Fruit fly (Drosophila melanogaster): ENCODE results near the gene CG7300.

The CG7300 gene

DNA sequence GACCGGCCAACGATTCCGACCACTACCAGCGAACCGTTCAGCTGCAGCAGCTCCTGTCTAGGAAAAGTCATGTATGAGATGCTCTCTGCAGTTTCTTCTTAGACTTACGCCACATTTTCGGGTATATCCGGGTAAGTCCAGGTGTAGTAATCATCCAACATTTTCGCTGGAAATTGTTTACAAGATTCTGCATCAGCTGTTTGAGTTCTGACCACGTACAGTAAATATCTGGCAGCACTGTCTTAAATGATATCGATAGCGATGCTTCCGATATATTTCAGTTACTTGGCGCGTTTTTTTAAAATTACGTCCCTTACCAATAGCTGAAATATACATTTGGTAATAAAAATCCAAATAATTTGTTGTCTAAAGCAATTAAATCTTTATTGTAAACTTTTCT is 45.9 kb upstream of the CG7300 start, which contains the start of gene CG6729 (continued):
- TF ChIP-seq danr (GFP tag; IDR thresholded peaks at IDR 0.05): no peak

DNA sequence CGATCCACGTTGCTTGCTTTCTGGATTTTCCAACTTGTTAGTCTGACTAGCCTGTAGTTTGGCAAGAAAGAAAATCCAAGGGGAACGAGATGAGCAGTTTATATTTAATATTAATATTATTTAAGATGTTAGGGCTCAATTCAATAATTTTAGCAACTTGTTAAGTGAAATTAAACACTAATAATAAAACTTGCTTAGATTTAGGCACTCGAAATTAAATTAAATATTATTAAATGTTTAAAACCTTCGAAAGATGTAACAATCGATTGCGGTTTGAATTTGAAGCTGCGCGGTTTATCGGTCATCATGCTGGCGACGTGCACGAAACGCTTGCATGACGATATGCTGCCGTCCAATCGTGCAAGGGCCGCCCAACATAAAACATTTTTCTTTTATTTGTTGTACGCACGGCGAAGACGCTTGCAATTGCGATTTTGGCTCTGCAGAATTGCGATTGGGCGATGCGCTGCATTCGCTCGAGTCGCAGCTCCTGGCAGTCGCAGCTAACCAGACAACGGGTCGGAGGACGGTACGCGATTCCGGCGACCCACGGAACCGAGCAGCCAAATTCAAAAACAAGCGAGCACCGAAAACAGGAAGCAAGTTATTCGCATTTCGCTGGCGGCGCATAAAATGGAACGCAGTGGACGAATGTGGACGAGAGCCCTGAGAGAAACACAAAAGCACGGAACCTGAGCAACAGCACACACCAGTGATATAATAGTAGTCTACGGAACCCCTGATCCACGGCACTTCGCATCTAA is 39.3 kb upstream of the CG7300 start, which contains the start of the genes Vha16-5 and CG12299:
Vha16-5 (minus strand) TSS at position 51 of the 764 bp plus-strand sequence.
CG12299 (plus strand) TSS at position 353 of the 764 bp plus-strand sequence.
- TF ChIP-seq pho (GFP tag; optimal IDR thresholded peaks at IDR 0.05): peak; percentile 92
- TF ChIP-seq CG13287 (GFP tag; IDR thresholded peaks at IDR 0.05; ENCODE audit: partially characterized antibody): peak; percentile 88
- peak; percentile 95 for TF ChIP-seq H2.0 (GFP tag; IDR thresholded peaks at IDR 0.05)
- peak; percentile 88 for TF ChIP-seq amos (GFP tag; IDR thresholded peaks at IDR 0.05; ENCODE audit: partially characterized antibody)
- TF ChIP-seq B-H1 (GFP tag; IDR thresholded peaks at IDR 0.05): peak; percentile 75
- TF ChIP-seq dan (GFP tag; IDR thresholded peaks at IDR 0.05): peak; percentile 72
- TF ChIP-seq CG7786 (GFP tag; optimal IDR thresholded peaks at IDR 0.05): peak; percentile 86
- peak; percentile 88 for TF ChIP-seq knrl (GFP tag; IDR thresholded peaks at IDR 0.05; ENCODE audit: partially characterized antibody)
- TF ChIP-seq CG7357 (GFP tag; IDR thresholded peaks at IDR 0.05): peak; percentile 74; the same call in 2 of the 3 replicates
- TF ChIP-seq MESR4 (GFP tag; optimal IDR thresholded peaks at IDR 0.05): peak; percentile 84
- peak; percentile 20 for TF ChIP-seq CrebB (tag; optimal IDR thresholded peaks at IDR 0.05)
- peak; percentile 75; the same call in 1 of the 3 replicates for TF ChIP-seq CG2199 (GFP tag; IDR thresholded peaks at IDR 0.05)
- TF ChIP-seq dati (GFP tag; IDR thresholded peaks at IDR 0.05): peak; percentile 73
- TF ChIP-seq NC2α (GFP tag; optimal IDR thresholded peaks at IDR 0.05): peak; percentile 14
- no peak for TF ChIP-seq odd (GFP tag; optimal IDR thresholded peaks at IDR 0.05)
- peak; percentile 62 for TF ChIP-seq Atf3 (GFP tag; optimal IDR thresholded peaks at IDR 0.05)
- peak; percentile 76 for TF ChIP-seq ro (GFP tag; IDR thresholded peaks at IDR 0.05)
- peak; percentile 95 for TF ChIP-seq CG10366 (GFP tag; IDR thresholded peaks at IDR 0.05)
- peak; percentile 68 for TF ChIP-seq grau (tag; optimal IDR thresholded peaks at IDR 0.05)
- TF ChIP-seq CG10321 (GFP tag; IDR thresholded peaks at IDR 0.05): peak; percentile 44; the same call in 1 of the 2 replicates
- TF ChIP-seq Camta (GFP tag; optimal IDR thresholded peaks at IDR 0.05): no peak
- no peak for TF ChIP-seq lab (GFP tag; optimal IDR thresholded peaks at IDR 0.05)
- no peak for TF ChIP-seq br (optimal IDR thresholded peaks at IDR 0.05)
- TF ChIP-seq CG8924 (tag; optimal IDR thresholded peaks at IDR 0.05): peak; percentile 82
- peak; percentile 52 for TF ChIP-seq CG11696 (GFP tag; IDR thresholded peaks at IDR 0.05)
- TF ChIP-seq CG17385 (GFP tag; optimal IDR thresholded peaks at IDR 0.05): peak; percentile 38
- no peak for TF ChIP-seq CG17568 (GFP tag; optimal IDR thresholded peaks at IDR 0.05)
- peak; percentile 72 for TF ChIP-seq CG10209 (GFP tag; optimal IDR thresholded peaks at IDR 0.05)
- peak; percentile 72; the same call in 1 of the 2 replicates for TF ChIP-seq Doc2 (GFP tag; IDR thresholded peaks at IDR 0.05)
- TF ChIP-seq cas (GFP tag; IDR thresholded peaks at IDR 0.05): peak; percentile 75
- TF ChIP-seq gcm (GFP tag; optimal IDR thresholded peaks at IDR 0.05): no peak
- TF ChIP-seq Doc3 (GFP tag; IDR thresholded peaks at IDR 0.05; ENCODE audit: partially characterized antibody): peak; percentile 47; the same call in 1 of the 3 replicates
- peak; percentile 88 for TF ChIP-seq CG4404 (GFP tag; IDR thresholded peaks at IDR 0.05)
- peak; percentile 67 for TF ChIP-seq Mes4 (GFP tag; optimal IDR thresholded peaks at IDR 0.05)
- TF ChIP-seq chm (GFP tag; IDR thresholded peaks at IDR 0.05): peak; percentile 97
- no peak for TF ChIP-seq CG12071 (GFP tag; optimal IDR thresholded peaks at IDR 0.05)
- peak; percentile 96 for TF ChIP-seq sens (GFP tag)
- TF ChIP-seq wek (GFP tag; optimal IDR thresholded peaks at IDR 0.05): no peak
- peak; percentile 51 for TF ChIP-seq CG2202 (tag; optimal IDR thresholded peaks at IDR 0.05)
- no peak for TF ChIP-seq ham (GFP tag; IDR thresholded peaks at IDR 0.05)
- TF ChIP-seq CG2875 (GFP tag; optimal IDR thresholded peaks at IDR 0.05): peak; percentile 39
- TF ChIP-seq tup (GFP tag; optimal IDR thresholded peaks at IDR 0.05): peak; percentile 77
- peak; percentile 85 for TF ChIP-seq HLH4C (GFP tag; IDR thresholded peaks at IDR 0.05; ENCODE audit: partially characterized antibody)
- peak; percentile 65 for TF ChIP-seq en (GFP tag; optimal IDR thresholded peaks at IDR 0.05)
- no peak for TF ChIP-seq corto (GFP tag; optimal IDR thresholded peaks at IDR 0.05)
- peak; percentile 83 for TF ChIP-seq CG18011 (GFP tag; optimal IDR thresholded peaks at IDR 0.05)
